Fruit fly (Drosophila melanogaster) Kc167 (cell line): ENCODE data around the gene CG15043.

Experiments used
- Myc ChIP-seq: fragments of >200 bp; optimal IDR thresholded peaks from 2 replicates; lab custom pipeline; 2017; ENCODE audit warnings: missing external identifiers
- Sin3A ChIP-seq: fragments of >200 bp; optimal IDR thresholded peaks from 2 replicates; lab custom pipeline; 2018; ENCODE audit warnings: missing external identifiers
- h ChIP-seq: fragments of >200 bp; optimal IDR thresholded peaks from 3 replicates; lab custom pipeline; 2018; ENCODE audit warnings: missing external identifiers
- insv ChIP-seq: fragments of >200 bp; optimal IDR thresholded peaks from 3 replicates; lab custom pipeline; 2018; ENCODE audit warnings: missing external identifiers
- psq ChIP-seq: fragments of >200 bp; optimal IDR thresholded peaks from 2 replicates; lab custom pipeline; 2017; ENCODE audit warnings: missing external identifiers
- ttk ChIP-seq: sonication (Bioruptor generic); optimal IDR thresholded peaks from 2 replicates; lab custom pipeline; 2017; ENCODE audit warnings: missing external identifiers

Gene CG15043

DNA sequence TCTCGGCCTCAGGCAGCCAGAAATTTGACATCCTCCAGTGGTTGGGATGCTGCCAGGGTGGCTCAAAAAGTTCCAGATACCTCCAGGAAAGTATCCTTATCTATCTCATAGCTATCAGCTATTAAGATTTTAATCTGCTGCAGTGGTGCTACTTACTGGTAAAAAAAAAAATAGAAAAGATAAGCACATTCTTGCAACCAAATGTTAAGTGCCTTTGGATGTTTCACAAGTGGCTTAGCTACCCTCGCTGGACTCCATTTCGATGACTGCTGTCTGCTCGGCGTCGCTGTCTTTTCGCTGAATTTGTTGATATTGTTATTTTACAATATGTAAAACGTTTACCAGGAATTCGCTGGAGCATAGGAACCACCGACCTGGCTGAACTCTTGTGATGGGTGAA lies 41.3 kb downstream of the CG15043 start:
- no peak for TF ChIP-seq h (lab: Kevin White, UChicago)
- TF ChIP-seq insv, result no peak
- no peak for TF ChIP-seq psq (lab: Kevin White, UChicago)
- TF ChIP-seq Myc (lab: Kevin White, UChicago), result no peak
- no peak for TF ChIP-seq Sin3A (lab: Kevin White, UChicago)
- no peak for TF ChIP-seq ttk
